Worm (Caenorhabditis elegans): ENCODE measurements around the gene BE0003N10.6.
A peak's percentile ranks its signal among the peaks of the same experiment; 100 is the strongest.

BE0003N10.6 gene

DNA sequence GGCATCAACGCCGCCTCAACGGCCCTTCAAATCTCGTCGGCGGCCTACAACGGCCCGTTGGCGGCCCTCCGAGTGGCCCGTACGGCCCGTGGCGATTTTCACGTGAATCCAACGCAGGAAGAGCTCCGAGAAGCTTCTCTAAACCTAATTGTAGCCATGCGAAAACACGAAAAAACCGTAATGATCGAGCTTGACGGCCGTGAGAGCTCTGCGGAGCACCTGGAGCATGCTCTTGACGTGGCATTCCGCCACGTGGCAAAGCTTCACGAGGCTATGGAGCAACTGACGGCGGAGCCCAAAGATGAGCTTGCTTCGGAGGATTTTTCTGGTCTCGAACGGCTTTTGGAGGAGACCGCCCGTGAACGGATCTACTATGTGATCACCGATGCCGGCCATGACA, 19.8 kb downstream of the BE0003N10.6 start:
- no peak for TF ChIP-seq lin-1 (GFP tag; IDR thresholded peaks at IDR 0.05)
- TF ChIP-seq set-16 (GFP tag; IDR thresholded peaks at IDR 0.05), result peak; percentile 70

DNA sequence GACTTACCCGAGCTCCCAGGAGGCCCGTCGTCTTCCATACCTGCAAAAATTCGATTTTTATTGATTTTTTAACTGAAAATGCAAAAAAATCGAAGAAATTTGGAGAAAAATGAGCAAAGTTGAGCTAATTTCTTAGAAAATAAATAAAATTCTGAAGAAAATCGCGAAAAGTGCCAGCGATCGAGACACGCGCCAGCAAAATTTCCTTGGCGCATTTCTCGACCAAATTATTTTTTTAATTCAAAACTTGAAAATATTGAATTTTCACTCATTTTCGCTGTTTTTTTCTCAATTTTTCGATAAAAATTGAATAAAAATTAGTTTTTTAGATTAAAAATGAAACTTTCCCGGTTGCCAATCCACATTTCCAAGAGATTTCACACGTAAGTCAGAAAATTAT, 22.7 kb downstream of the BE0003N10.6 start, which contains the start of the genes chin-1 and BE0003N10.1:
Gene chin-1, minus strand, starts transcription at position 40 of the 400 bp plus-strand sequence.
Gene BE0003N10.1, plus strand, starts transcription at position 320 of the 400 bp plus-strand sequence.
- TF ChIP-seq mes-2 (tag; optimal IDR thresholded peaks at IDR 0.05; ENCODE audit: poor library complexity, severe bottlenecking) (peak; percentile 63), rbr-2 (tag; optimal IDR thresholded peaks at IDR 0.05) (peak; percentile 12), skn-1 (tag; optimal IDR thresholded peaks at IDR 0.05) (no peak), lin-38 (GFP tag; IDR thresholded peaks at IDR 0.05) (peak; percentile 66), nhr-102 (tag; optimal IDR thresholded peaks at IDR 0.05) (peak; percentile 7), dpl-1 (GFP tag; optimal IDR thresholded peaks at IDR 0.05) (peak; percentile 64), mdl-1 (tag; optimal IDR thresholded peaks at IDR 0.05) (no peak), daf-16 (GFP tag; optimal IDR thresholded peaks at IDR 0.05) (no peak), daf-16 (tag; optimal IDR thresholded peaks at IDR 0.05) (peak; percentile 36), ztf-7 (tag; optimal IDR thresholded peaks at IDR 0.05) (no peak), dve-1 (tag; optimal IDR thresholded peaks at IDR 0.05; ENCODE audit: insufficient read depth) (peak; percentile 37), lin-13 (GFP tag; optimal IDR thresholded peaks at IDR 0.05) (peak; percentile 27), lsy-2 (tag; optimal IDR thresholded peaks at IDR 0.05) (peak in 1 of 2 experiments; percentile 76), mep-1 (tag; optimal IDR thresholded peaks at IDR 0.05) (peak; percentile 3), F44E2.7 (GFP tag; IDR thresholded peaks at IDR 0.05) (no peak), nhr-25 (tag; optimal IDR thresholded peaks at IDR 0.05; ENCODE audit: borderline replicate concordance, insufficient read depth) (no peak), Y75B8A.6 (GFP tag; IDR thresholded peaks at IDR 0.05) (no peak), F10B5.3 (tag; optimal IDR thresholded peaks at IDR 0.05) (no peak), fkh-10 (GFP tag; optimal IDR thresholded peaks at IDR 0.05) (peak; percentile 5)

DNA sequence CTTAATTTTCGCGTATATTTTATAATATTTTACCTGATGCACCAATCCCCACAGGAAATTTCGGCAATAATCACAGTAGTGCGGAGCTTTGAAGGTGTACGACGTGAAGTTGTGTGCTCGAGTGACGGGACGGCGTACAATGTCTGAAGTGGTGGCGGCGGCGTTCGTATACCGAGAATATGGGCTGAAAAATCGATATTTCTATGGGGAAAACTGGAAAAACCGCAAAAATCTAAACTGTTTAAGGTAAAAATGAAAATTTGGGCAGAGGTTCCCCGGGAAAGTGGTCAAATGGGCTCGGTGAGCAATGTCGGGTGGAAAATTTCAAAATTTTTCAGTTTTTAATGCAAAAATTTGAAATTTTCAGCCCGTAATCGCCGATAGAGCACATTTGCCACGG, 25.0 kb downstream of the BE0003N10.6 start:
- TF ChIP-seq php-3 (GFP tag; IDR thresholded peaks at IDR 0.05), result no peak
- TF ChIP-seq ceh-20 (GFP tag; IDR thresholded peaks at IDR 0.05), result no peak
- no peak for TF ChIP-seq aly-2 (tag; optimal IDR thresholded peaks at IDR 0.05)
- TF ChIP-seq tag-97 (GFP tag; IDR thresholded peaks at IDR 0.05), result no peak
- TF ChIP-seq Y48G9A.11 (GFP tag; IDR thresholded peaks at IDR 0.05), result no peak
- no peak for TF ChIP-seq lsy-2 (tag; optimal IDR thresholded peaks at IDR 0.05)
- TF ChIP-seq F26F4.8 (GFP tag; conservative IDR thresholded peaks at IDR 0.05), result no peak
- TF ChIP-seq dmd-9 (GFP tag; IDR thresholded peaks at IDR 0.05), result no peak
- TF ChIP-seq egl-43 (GFP tag; IDR thresholded peaks at IDR 0.05), result no peak
- no peak for TF ChIP-seq unc-39 (tag; optimal IDR thresholded peaks at IDR 0.05)
- no peak for TF ChIP-seq lin-38 (GFP tag; IDR thresholded peaks at IDR 0.05)
- TF ChIP-seq lin-29 (GFP tag; IDR thresholded peaks at IDR 0.05), result no peak
- no peak for TF ChIP-seq nhr-102 (tag; optimal IDR thresholded peaks at IDR 0.05)
- no peak for TF ChIP-seq lin-15B (tag; optimal IDR thresholded peaks at IDR 0.05)
- no peak for TF ChIP-seq F49E8.2 (tag; optimal IDR thresholded peaks at IDR 0.05; ENCODE audit: borderline replicate concordance)
- no peak for TF ChIP-seq T26A8.4 (GFP tag; IDR thresholded peaks at IDR 0.05)
- no peak for TF ChIP-seq unc-62 (GFP tag; optimal IDR thresholded peaks at IDR 0.05 in 1 of 2)
- TF ChIP-seq unc-62 (tag; optimal IDR thresholded peaks at IDR 0.05), result no peak
- no peak for TF ChIP-seq dmd-8 (GFP tag; IDR thresholded peaks at IDR 0.05)

DNA sequence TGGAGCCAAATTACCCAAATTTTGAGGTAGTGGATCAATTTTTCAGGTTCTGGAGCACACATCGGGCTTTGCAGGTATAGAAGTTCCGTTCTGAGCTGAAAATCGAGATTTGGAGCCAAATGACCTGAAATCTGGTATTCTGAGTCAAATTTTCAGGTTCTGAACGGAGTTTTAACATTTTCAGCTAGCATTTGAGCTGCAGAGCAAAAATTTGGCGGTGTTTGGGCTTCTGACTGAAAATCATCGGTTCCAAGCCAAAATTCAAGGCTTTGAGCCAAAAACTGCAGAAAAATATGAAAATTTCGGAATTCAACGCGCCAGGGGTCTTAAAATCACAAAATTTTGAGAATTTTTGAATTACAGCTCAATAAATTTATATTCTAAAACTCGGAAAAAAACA, 28.9 kb downstream of the BE0003N10.6 start, which contains the start of the genes clc-26 and E_BE45912.2:
Gene clc-26, minus strand, starts transcription at position 101 of the 400 bp plus-strand sequence.
Gene E_BE45912.2, minus strand, starts transcription at position 139 of the 400 bp plus-strand sequence.
- TF ChIP-seq unc-62 (GFP tag; optimal IDR thresholded peaks at IDR 0.05 in 1 of 2) (peak in 1 of 2 experiments; percentile 9), unc-62 (tag; optimal IDR thresholded peaks at IDR 0.05) (no peak), vab-7 (GFP tag; IDR thresholded peaks at IDR 0.05) (no peak)
